Fruit fly (Drosophila melanogaster): ENCODE data around the gene CG11929.

CG11929 gene

DNA sequence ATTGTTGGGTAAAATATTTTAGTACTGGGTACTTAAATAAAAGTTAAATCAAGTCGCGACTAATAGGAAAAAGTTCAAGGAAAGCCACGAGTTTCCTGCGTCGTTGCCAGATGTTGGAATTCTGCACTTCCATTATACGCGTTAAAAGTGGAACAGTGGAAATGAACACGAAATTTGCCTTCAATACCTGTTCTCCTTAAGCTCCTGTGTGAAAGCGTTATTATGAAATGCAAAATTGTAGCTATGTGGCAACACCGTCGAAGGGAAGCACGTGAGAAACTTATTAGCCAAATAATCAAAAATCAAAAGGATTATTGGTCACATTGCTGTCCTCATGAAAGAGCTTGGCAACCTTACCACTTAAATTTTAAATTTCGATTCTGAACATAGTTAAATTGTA lies 8.1 kb downstream of the CG11929 start, which contains the start of gene CG3251:
TSS of gene CG3251 (minus strand) at position 101 of the 400 bp plus-strand sequence.
- TF ChIP-seq dpn (GFP tag; optimal IDR thresholded peaks at IDR 0.05) (no peak), Jarid2 (GFP tag; optimal IDR thresholded peaks at IDR 0.05) (no peak), pan (optimal IDR thresholded peaks at IDR 0.05) (no peak), pan (GFP tag; optimal IDR thresholded peaks at IDR 0.05 in 1 of 2, IDR thresholded peaks at IDR 0.05 in 1 of 2) (no peak), NfI (GFP tag; optimal IDR thresholded peaks at IDR 0.05) (no peak), CG13296 (GFP tag; optimal IDR thresholded peaks at IDR 0.05) (no peak), CG16813 (GFP tag; IDR thresholded peaks at IDR 0.05; ENCODE audit: partially characterized antibody) (no peak), usp (GFP tag; optimal IDR thresholded peaks at IDR 0.05) (no peak), Dp (GFP tag; optimal IDR thresholded peaks at IDR 0.05) (no peak), croc (GFP tag; conservative IDR thresholded peaks at IDR 0.05) (no peak), sna (GFP tag; IDR thresholded peaks at IDR 0.05; ENCODE audit: partially characterized antibody) (no peak), dimm (GFP tag; IDR thresholded peaks at IDR 0.05) (no peak), br (optimal IDR thresholded peaks at IDR 0.05) (no peak), pum (GFP tag; optimal IDR thresholded peaks at IDR 0.05) (no peak), CG11093 (GFP tag; IDR thresholded peaks at IDR 0.05) (no peak), CG9609 (GFP tag; optimal IDR thresholded peaks at IDR 0.05) (no peak), CG10321 (GFP tag; IDR thresholded peaks at IDR 0.05) (no peak)

DNA sequence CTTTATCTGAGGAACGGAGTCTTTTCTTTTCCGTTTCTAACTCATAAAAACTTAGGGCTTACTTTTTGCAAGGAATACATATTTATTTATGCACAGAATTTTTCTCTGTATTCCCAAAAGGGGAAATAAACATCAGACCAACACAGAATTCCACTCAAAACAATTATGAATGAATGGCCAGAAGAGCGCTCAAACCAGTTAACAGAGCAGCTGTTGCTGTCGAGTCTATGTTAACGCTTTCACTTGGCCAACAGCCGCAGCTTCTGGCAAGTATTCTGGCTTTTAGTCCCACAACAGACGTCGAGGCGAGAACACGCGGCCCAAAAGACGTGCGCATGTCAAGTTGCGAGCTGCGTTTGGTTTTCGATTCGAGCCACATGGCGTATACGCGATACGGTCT lies 11.9 kb downstream of the CG11929 start, which contains the start of gene dcma:
TSS of gene dcma (plus strand) at position 301 of the 400 bp plus-strand sequence.
- TF ChIP-seq CG9817 (tag; optimal IDR thresholded peaks at IDR 0.05) (no peak), Fer1 (GFP tag; optimal IDR thresholded peaks at IDR 0.05) (no peak), z (GFP tag; IDR thresholded peaks at IDR 0.05) (peak; percentile 81), CG10366 (GFP tag; IDR thresholded peaks at IDR 0.05) (no peak), Dek (tag; optimal IDR thresholded peaks at IDR 0.05) (no peak), Bdp1 (GFP tag; optimal IDR thresholded peaks at IDR 0.05) (no peak), H15 (GFP tag; IDR thresholded peaks at IDR 0.05) (no peak), CG16815 (GFP tag; optimal IDR thresholded peaks at IDR 0.05) (no peak), jing (GFP tag; optimal IDR thresholded peaks at IDR 0.05) (no peak), CG5180 (GFP tag; optimal IDR thresholded peaks at IDR 0.05) (peak; percentile 10), CG34376 (GFP tag; optimal IDR thresholded peaks at IDR 0.05) (no peak), CG7372 (GFP tag; IDR thresholded peaks at IDR 0.05) (peak; percentile 70), CG12104 (GFP tag; optimal IDR thresholded peaks at IDR 0.05) (no peak), Poxn (GFP tag; IDR thresholded peaks at IDR 0.05) (0 out of 2 replicates have a peak, but pooled peaks have one; percentile 12), Dbx (GFP tag; IDR thresholded peaks at IDR 0.05) (0 out of 3 replicates have a peak, but pooled peaks have one; percentile 26), bcd (GFP tag; optimal IDR thresholded peaks at IDR 0.05) (no peak), CG16779 (GFP tag; IDR thresholded peaks at IDR 0.05) (0 out of 2 replicates have a peak, but pooled peaks have one; percentile 11)

DNA sequence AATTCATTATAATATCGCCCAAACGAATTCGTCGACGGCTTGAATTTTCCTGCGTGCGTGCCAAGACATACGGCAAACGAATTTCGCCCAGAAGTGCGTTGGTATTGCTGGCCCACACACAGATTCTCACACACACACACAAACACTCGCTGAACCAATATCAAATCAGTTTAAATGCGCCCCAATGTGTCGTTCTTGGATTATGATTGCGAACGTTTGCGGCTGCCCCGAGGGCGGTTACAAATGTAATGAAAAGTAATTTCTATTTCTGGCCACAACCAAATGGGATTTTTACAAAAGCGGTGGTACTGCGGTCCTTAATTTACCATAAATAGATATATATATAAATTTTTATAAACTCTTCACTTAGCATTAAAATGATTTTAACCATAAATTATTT lies 16.4 kb downstream of the CG11929 start:
- TF ChIP-seq gro (GFP tag; optimal IDR thresholded peaks at IDR 0.05) (no peak), stc (GFP tag; IDR thresholded peaks at IDR 0.05) (no peak), D19B (GFP tag; optimal IDR thresholded peaks at IDR 0.05) (no peak), CG13894 (tag; optimal IDR thresholded peaks at IDR 0.05) (peak; percentile 26), Ptx1 (GFP tag; IDR thresholded peaks at IDR 0.05) (0 out of 2 replicates have a peak, but pooled peaks have one; percentile 24), ssp (GFP tag; IDR thresholded peaks at IDR 0.05) (0 out of 2 replicates have a peak, but pooled peaks have one; percentile 8), repo (GFP tag; optimal IDR thresholded peaks at IDR 0.05) (no peak), zfh2 (GFP tag; optimal IDR thresholded peaks at IDR 0.05) (no peak), wor (GFP tag; IDR thresholded peaks at IDR 0.05) (no peak), CG18476 (GFP tag; optimal IDR thresholded peaks at IDR 0.05) (peak; percentile 65)
